Fruit fly (Drosophila melanogaster): ENCODE data around the gene CG7131.

CG7131 gene

dm6 chr3R:18295262-18295944 lies 6.8 kb upstream of the CG7131 start:
- TF ChIP-seq sr (GFP tag; IDR thresholded peaks at IDR 0.05) (no peak), gsb-n (tag; optimal IDR thresholded peaks at IDR 0.05) (no peak), CG2712 (tag; optimal IDR thresholded peaks at IDR 0.05) (peak; percentile 21), ac (GFP tag; optimal IDR thresholded peaks at IDR 0.05) (no peak), CG12071 (GFP tag; optimal IDR thresholded peaks at IDR 0.05) (no peak), HLH54F (GFP tag; optimal IDR thresholded peaks at IDR 0.05) (no peak), CG10462 (GFP tag; optimal IDR thresholded peaks at IDR 0.05) (no peak), stc (GFP tag; IDR thresholded peaks at IDR 0.05) (no peak), chn (GFP tag; optimal IDR thresholded peaks at IDR 0.05) (no peak), CG13123 (GFP tag; optimal IDR thresholded peaks at IDR 0.05) (no peak), dysf (GFP tag; IDR thresholded peaks at IDR 0.05) (peak; percentile 58; the same call in 2 of the 3 replicates), gem (tag; optimal IDR thresholded peaks at IDR 0.05) (no peak), Dref (GFP tag; IDR thresholded peaks at IDR 0.05) (no peak), nom (GFP tag; optimal IDR thresholded peaks at IDR 0.05) (no peak), gcm (GFP tag; optimal IDR thresholded peaks at IDR 0.05) (no peak), CG8924 (tag; optimal IDR thresholded peaks at IDR 0.05) (no peak), btn (GFP tag; optimal IDR thresholded peaks at IDR 0.05) (no peak), CG9609 (GFP tag; optimal IDR thresholded peaks at IDR 0.05) (no peak), CG3065 (GFP tag; optimal IDR thresholded peaks at IDR 0.05) (no peak), pho (GFP tag; optimal IDR thresholded peaks at IDR 0.05) (no peak), wor (GFP tag; IDR thresholded peaks at IDR 0.05) (no peak), eyg (GFP tag; optimal IDR thresholded peaks at IDR 0.05) (no peak), Gsc (GFP tag; IDR thresholded peaks at IDR 0.05) (no peak), Stat92E (GFP tag; optimal IDR thresholded peaks at IDR 0.05) (no peak), Nf-YC (tag; optimal IDR thresholded peaks at IDR 0.05) (peak; percentile 21), CoRest (tag; optimal IDR thresholded peaks at IDR 0.05) (peak; percentile 46), CG2120 (GFP tag; optimal IDR thresholded peaks at IDR 0.05) (no peak), CG13424 (tag; optimal IDR thresholded peaks at IDR 0.05) (peak; percentile 31), CG2678 (tag; optimal IDR thresholded peaks at IDR 0.05) (peak; percentile 28), CG12659 (GFP tag; optimal IDR thresholded peaks at IDR 0.05) (peak; percentile 14), CG7786 (GFP tag; optimal IDR thresholded peaks at IDR 0.05) (no peak), TFAM (GFP tag; optimal IDR thresholded peaks at IDR 0.05) (no peak), ftz-f1 (GFP tag; optimal IDR thresholded peaks at IDR 0.05) (no peak), NC2β (GFP tag; optimal IDR thresholded peaks at IDR 0.05) (no peak), Drgx (GFP tag; IDR thresholded peaks at IDR 0.05) (0 out of 2 replicates have a peak, but pooled peaks have one; percentile 20), CG17186 (GFP tag; optimal IDR thresholded peaks at IDR 0.05) (no peak), CG1792 (GFP tag; optimal IDR thresholded peaks at IDR 0.05) (no peak), CG10959 (GFP tag; IDR thresholded peaks at IDR 0.05) (no peak), CG18476 (GFP tag; optimal IDR thresholded peaks at IDR 0.05) (no peak), Nf-YB (GFP tag; optimal IDR thresholded peaks at IDR 0.05) (no peak), run (tag; optimal IDR thresholded peaks at IDR 0.05) (no peak), CG6791 (GFP tag; IDR thresholded peaks at IDR 0.05; ENCODE audit: partially characterized antibody) (peak; percentile 59; the same call in 2 of the 3 replicates), mld (GFP tag; IDR thresholded peaks at IDR 0.05; ENCODE audit: partially characterized antibody) (0 out of 3 replicates have a peak, but pooled peaks have one; percentile 53), kay (GFP tag; optimal IDR thresholded peaks at IDR 0.05) (no peak), Xrp1 (GFP tag; IDR thresholded peaks at IDR 0.05) (no peak), Oli (tag; optimal IDR thresholded peaks at IDR 0.05) (peak; percentile 38), CG33213 (GFP tag; optimal IDR thresholded peaks at IDR 0.05) (no peak), ems (GFP tag; optimal IDR thresholded peaks at IDR 0.05) (no peak), sens (GFP tag) (peak; percentile 66), inv (GFP tag; IDR thresholded peaks at IDR 0.05; ENCODE audit: partially characterized antibody) (peak; percentile 9; the same call in 1 of the 2 replicates)

All from whole organism, embryonic.